Fruit fly (Drosophila melanogaster) S2 (cell line): ENCODE measurements around the gene CG34165.
"Not testable (repeated sequence)": the region's sequence is repeated elsewhere in the genome, so short reads cannot be mapped to it uniquely, and the experiment has no call there.

ENCODE experiments used
- CG8478 ChIP-seq: fragments of >200 bp; optimal IDR thresholded peaks from 2 replicates; lab custom pipeline; 2018
- CTCF ChIP-seq, 2 experiments: fragments of >200 bp; optimal IDR thresholded peaks; 2 replicates each; lab custom pipeline; 2018

Gene CG34165

dm6 chr2L:14688274-14688840, 25.2 kb upstream of the CG34165 start:
- TF ChIP-seq CG8478 (lab: Kevin White, UChicago), result no peak
- TF ChIP-seq CTCF (optimal IDR thresholded peaks at IDR 0.05; lab: Kevin White, UChicago), result no peak

dm6 chr2L:14688922-14689711, 24.4 kb upstream of the CG34165 start, which contains the start of gene osp:
Gene osp, minus strand, starts transcription at chr2L:14689340.
- TF ChIP-seq CTCF (optimal IDR thresholded peaks at IDR 0.05; lab: Kevin White, UChicago) (no peak), CG8478 (lab: Kevin White, UChicago) (no peak)

dm6 chr2L:14690285-14690684, 23.3 kb upstream of the CG34165 start:
- TF ChIP-seq CTCF (optimal IDR thresholded peaks at IDR 0.05; lab: Kevin White, UChicago), result no peak

DNA sequence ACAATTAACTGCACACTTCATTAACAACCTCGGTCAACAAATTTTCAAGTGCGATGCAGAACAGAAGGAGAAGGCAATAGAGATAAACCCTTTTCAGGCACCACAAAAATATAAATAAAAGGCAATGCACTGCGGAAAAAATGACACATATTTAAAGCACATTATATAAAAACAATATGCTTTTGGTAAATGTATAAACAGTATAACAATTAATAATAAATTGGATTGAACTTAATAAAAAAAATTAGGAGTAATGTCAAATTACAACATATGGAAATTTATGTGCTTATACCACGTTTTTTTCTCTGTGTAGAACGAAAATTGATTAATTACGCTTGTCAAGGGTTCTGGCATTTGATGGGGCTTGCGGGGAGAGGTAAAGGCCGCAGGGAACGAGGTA, 22.8 kb upstream of the CG34165 start:
- no peak for TF ChIP-seq CG8478 (lab: Kevin White, UChicago)
- TF ChIP-seq CTCF (optimal IDR thresholded peaks at IDR 0.05; lab: Kevin White, UChicago), result no peak

- TF ChIP-seq CTCF (optimal IDR thresholded peaks at IDR 0.05; lab: Kevin White, UChicago), result no peak
- TF ChIP-seq CG8478 (lab: Kevin White, UChicago), result no peak
Observed at dm6 chr2L:14693620-14694019, 19.9 kb upstream of the CG34165 start.

dm6 chr2L:14697938-14698337, 15.6 kb upstream of the CG34165 start:
- TF ChIP-seq CG8478 (lab: Kevin White, UChicago) (no peak), CTCF (optimal IDR thresholded peaks at IDR 0.05; lab: Kevin White, UChicago) (no peak)

DNA sequence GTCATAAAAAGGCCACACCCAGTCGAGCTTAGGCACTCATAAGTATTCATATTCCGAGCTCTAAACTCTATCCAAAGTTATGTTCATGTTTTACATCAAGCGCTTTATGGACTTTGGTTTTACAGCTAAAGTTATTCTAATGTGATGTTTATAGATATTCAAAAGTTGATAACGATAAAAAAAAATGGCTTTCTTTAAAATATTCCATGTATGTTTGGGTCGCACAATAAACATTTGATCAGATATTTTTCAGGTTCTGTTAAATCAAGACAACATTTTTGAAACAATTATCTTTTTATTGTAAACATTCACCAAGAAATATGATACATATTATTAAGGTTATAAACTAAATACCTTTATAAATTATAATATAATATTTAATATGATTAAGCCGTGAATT, 14.6 kb upstream of the CG34165 start:
- TF ChIP-seq CG8478 (lab: Kevin White, UChicago) (no peak), CTCF (optimal IDR thresholded peaks at IDR 0.05; lab: Kevin White, UChicago) (no peak)

- TF ChIP-seq CTCF (optimal IDR thresholded peaks at IDR 0.05; lab: Kevin White, UChicago) (no peak), CG8478 (lab: Kevin White, UChicago) (no peak)
Observed at dm6 chr2L:14699501-14700077, 14.0 kb upstream of the CG34165 start.

DNA sequence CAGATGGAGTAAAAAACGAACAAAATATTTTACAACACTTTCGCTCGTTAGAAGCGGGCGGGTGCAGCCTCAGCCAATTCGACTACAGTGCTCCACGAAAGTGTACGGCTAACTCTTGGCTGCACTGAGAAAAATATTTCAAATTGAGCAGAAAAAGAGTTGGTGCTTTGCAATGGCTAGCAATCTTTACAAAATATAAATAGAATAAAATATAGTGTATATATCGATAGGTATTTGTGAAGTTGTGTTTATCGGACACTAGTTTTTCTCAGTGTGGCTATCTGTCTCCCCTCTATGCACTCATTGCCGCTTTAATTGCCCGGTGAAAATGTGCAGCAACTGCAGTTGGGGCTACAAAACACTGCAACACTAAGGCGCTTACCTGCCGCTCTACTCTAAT, 12.1 kb upstream of the CG34165 start:
- TF ChIP-seq CG8478 (lab: Kevin White, UChicago), result no peak

DNA sequence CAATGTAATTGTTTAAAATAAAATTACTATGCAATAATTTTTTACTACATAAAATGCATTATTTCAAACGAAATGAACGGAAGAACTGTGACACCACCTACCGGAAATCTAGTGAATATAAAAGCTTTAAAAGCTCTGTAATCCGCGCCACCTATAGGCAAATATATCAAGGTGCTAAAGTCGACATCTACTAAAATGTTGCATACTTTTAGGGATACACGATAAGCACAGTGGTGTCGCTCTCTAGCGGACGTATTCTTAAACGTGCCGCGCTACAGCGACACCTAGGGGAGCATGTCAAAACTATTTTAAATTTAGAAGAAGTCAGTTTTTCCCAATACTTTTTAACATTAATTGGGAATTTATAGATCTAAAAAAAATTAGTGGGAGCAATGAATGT, 7.4 kb upstream of the CG34165 start:
- TF ChIP-seq CG8478 (lab: Kevin White, UChicago) (no peak), CTCF (optimal IDR thresholded peaks at IDR 0.05; lab: Kevin White, UChicago) (peak; percentile 98 to 99)

DNA sequence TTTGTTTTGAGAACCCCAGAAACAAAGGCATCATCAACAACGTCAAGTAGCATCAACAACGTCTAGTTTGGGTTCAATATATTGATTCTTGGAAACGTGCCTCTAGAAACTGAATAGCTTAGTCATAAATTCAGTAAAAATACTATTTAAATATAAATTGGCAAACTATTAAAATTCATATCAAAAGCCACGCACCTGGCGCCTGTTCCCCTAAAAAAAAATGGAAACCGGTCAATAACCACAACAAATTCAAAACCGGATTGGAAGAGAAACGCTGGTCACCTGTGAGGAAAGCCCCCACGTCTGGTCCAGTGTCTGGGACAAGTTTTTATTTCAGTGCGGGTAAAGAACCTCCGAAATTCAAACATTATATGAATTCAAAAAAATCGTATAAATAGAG, 1.3 kb upstream of the CG34165 start, which contains the start of gene CG15282:
TSS of gene CG15282 (plus strand) at position 227 of the 400 bp plus-strand sequence.
- TF ChIP-seq CG8478 (lab: Kevin White, UChicago) (no peak), CTCF (optimal IDR thresholded peaks at IDR 0.05; lab: Kevin White, UChicago) (no peak)

- TF ChIP-seq CG8478 (lab: Kevin White, UChicago) (no peak), CTCF (optimal IDR thresholded peaks at IDR 0.05; lab: Kevin White, UChicago) (no peak)
Observed at dm6 chr2L:14730077-14730476, 16.5 kb downstream of the CG34165 start, which contains the start of gene CG42685. Gene CG42685, minus strand, starts transcription at chr2L:14730177.

DNA sequence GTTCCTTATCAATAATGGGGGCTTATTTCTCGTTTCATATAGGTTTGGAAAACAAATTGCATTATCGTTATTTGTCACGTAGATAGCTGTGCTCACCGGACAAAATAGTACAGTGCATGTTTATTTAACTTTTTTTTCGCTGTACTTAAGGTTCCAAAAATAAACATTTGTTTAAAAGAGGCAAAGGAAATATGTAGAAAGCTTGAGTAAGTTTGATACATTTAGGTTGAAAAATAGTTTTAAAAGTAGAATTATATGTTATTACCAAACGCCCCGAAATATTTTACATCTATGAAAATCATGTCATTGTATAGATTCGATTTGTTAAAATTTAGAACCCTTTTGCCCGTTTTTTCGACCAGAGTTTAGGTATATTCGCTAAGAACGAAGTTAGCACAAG, 22.0 kb downstream of the CG34165 start, which contains the start of gene CG31835:
TSS of gene CG31835 (plus strand) at position 301 of the 400 bp plus-strand sequence.
- TF ChIP-seq CG8478 (lab: Kevin White, UChicago); CTCF (optimal IDR thresholded peaks at IDR 0.05; lab: Kevin White, UChicago): not testable (repeated sequence)

DNA sequence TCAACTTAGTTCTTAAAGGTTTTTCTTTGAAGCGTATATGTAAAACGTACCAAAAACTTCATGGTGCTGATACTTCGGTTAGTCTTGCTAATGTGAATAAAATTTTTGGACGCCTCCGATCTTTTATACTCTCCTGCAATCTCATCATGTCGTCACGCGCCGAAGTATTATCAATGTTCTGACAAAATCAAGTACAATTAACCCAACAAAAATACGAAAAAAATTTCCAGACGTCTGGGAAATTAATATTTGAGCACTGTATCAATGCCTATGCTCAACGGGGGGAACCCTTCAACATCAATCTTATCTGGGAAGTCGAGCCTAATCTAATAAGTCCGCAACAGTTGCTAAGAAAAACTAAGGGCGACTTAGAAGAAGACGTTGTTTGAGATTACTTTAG, 24.1 kb downstream of the CG34165 start, which contains the start of gene CG31775:
TSS of gene CG31775 (minus strand) at position 101 of the 400 bp plus-strand sequence.
- not testable (repeated sequence) for TF ChIP-seq CG8478 (lab: Kevin White, UChicago); CTCF (optimal IDR thresholded peaks at IDR 0.05; lab: Kevin White, UChicago)

DNA sequence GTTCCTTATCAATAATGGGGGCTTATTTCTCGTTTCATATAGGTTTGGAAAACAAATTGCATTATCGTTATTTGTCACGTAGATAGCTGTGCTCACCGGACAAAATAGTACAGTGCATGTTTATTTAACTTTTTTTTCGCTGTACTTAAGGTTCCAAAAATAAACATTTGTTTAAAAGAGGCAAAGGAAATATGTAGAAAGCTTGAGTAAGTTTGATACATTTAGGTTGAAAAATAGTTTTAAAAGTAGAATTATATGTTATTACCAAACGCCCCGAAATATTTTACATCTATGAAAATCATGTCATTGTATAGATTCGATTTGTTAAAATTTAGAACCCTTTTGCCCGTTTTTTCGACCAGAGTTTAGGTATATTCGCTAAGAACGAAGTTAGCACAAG, 26.1 kb downstream of the CG34165 start, which contains the start of gene CG42585:
TSS of gene CG42585 (plus strand) at position 301 of the 400 bp plus-strand sequence.
- TF ChIP-seq CTCF (optimal IDR thresholded peaks at IDR 0.05; lab: Kevin White, UChicago); CG8478 (lab: Kevin White, UChicago): not testable (repeated sequence)
